Worm (Caenorhabditis elegans): ENCODE data around the gene C42D4.13.

ce11 chrIV:7152409-7152808, 35.5 kb downstream of the C42D4.13 start, which contains the start of gene col-113:
- no peak for TF ChIP-seq rcor-1 (GFP tag; IDR thresholded peaks at IDR 0.05)
- TF ChIP-seq ztf-3 (GFP tag; optimal IDR thresholded peaks at IDR 0.05) = no peak
- TF ChIP-seq hsf-1 (GFP tag; IDR thresholded peaks at IDR 0.05) = no peak
- TF ChIP-seq Y53G8AR.9 (GFP tag; conservative IDR thresholded peaks at IDR 0.05) = no peak
- TF ChIP-seq B0336.3 (GFP tag; IDR thresholded peaks at IDR 0.05) = no peak
- no peak for TF ChIP-seq die-1 (tag; optimal IDR thresholded peaks at IDR 0.05)
- TF ChIP-seq pbrm-1 (GFP tag; IDR thresholded peaks at IDR 0.05) = no peak
